Worm (Caenorhabditis elegans): Measurements from ENCODE around the gene tag-131.

Gene tag-131

DNA sequence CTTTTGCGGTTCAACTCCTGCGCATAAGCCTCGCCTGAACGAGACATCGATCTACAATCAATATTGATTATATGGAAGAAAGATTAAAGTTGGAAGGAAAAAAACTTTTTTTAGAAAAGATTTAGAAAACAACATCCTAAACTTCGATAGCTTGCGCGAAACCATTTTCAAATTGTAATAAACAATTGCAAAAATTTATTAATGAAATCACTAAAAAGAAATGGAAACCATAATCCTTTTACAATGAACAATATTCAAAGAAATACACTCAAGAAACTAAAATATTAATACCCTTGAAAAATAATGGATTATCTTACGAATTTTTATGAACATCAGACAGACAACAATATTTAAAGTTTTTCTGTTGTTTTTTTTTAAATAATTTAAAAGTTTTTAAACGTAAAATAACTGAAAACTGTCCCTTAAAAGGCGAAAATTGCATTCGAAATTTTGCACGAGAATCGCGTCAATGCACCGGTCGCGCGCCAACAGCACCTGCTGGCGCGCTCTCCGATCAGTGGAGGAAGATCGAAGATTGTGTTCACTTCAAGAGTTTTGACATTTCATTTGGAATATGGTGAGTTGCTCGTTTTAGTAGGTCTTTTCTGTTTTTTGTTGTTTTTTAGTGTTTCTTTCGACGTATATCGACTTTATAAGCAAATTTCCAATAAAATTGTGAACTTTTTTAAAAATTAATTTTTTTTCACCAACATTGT, 48.1 kb upstream of the tag-131 start, which contains the start of the genes sftb-1 and R10E4.1 (continued):
- TF ChIP-seq unc-62 (GFP tag; optimal IDR thresholded peaks at IDR 0.05 in 1 of 2) (peak in 1 of 2 experiments; percentile 73), unc-62 (tag; optimal IDR thresholded peaks at IDR 0.05) (no peak), set-16 (GFP tag; IDR thresholded peaks at IDR 0.05) (0 out of 2 replicates have a peak, but pooled peaks have one; percentile 17), daf-16 (GFP tag; optimal IDR thresholded peaks at IDR 0.05) (peak in 1 of 2 experiments; percentile 20), daf-16 (tag; optimal IDR thresholded peaks at IDR 0.05) (no peak), mdl-1 (tag; optimal IDR thresholded peaks at IDR 0.05) (peak in 1 of 2 experiments; percentile 20), madf-5 (GFP tag; IDR thresholded peaks at IDR 0.05) (no peak), spr-3 (GFP tag; optimal IDR thresholded peaks at IDR 0.05) (no peak), F37D6.2 (tag; optimal IDR thresholded peaks at IDR 0.05) (peak; percentile 15), Y48G9A.11 (GFP tag; IDR thresholded peaks at IDR 0.05) (no peak), zfp-2 (tag; optimal IDR thresholded peaks at IDR 0.05) (no peak), hlh-11 (tag; optimal IDR thresholded peaks at IDR 0.05) (peak; percentile 67), egl-27 (tag; optimal IDR thresholded peaks at IDR 0.05) (no peak), nhr-102 (tag; optimal IDR thresholded peaks at IDR 0.05) (peak; percentile 45), tag-97 (GFP tag; IDR thresholded peaks at IDR 0.05) (no peak), sdz-12 (GFP tag; optimal IDR thresholded peaks at IDR 0.05) (no peak), vab-7 (GFP tag; IDR thresholded peaks at IDR 0.05) (no peak), unc-130 (GFP tag; optimal IDR thresholded peaks at IDR 0.05) (no peak), nhr-77 (tag; optimal IDR thresholded peaks at IDR 0.05) (peak; percentile 3), lsy-2 (tag; optimal IDR thresholded peaks at IDR 0.05) (peak in 1 of 2 experiments; percentile 81), R02D3.7 (tag; optimal IDR thresholded peaks at IDR 0.05) (no peak), duxl-1 (tag; optimal IDR thresholded peaks at IDR 0.05; ENCODE audit: poor library complexity) (peak; percentile 23), lin-15B (tag; optimal IDR thresholded peaks at IDR 0.05) (no peak), dve-1 (tag; optimal IDR thresholded peaks at IDR 0.05; ENCODE audit: insufficient read depth) (peak; percentile 71), lin-38 (GFP tag; IDR thresholded peaks at IDR 0.05) (peak; percentile 67), dmd-6 (GFP tag; IDR thresholded peaks at IDR 0.05) (peak; percentile 59), nhr-11 (tag; optimal IDR thresholded peaks at IDR 0.05) (peak; percentile 20), nhr-6 (tag; optimal IDR thresholded peaks at IDR 0.05) (peak; percentile 55)

DNA sequence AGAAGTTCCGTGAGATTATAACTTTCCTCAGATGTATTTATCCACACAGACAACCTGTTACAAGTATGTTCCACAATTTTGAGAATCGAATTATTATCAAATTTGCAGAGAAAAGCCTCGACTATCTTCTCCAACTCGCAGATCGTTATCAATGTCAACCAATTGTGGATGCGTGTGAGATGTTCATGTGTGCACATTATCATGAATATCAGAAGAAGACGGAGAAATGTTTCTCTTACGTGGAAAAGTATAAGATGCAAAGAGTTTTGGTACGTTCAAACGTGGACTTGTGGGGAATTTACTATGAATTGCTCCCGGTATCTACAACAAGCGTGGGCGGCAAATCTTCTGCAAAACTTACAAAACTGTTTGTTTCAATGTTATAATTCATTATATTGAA, 46.4 kb upstream of the tag-131 start:
- TF ChIP-seq sdz-12 (GFP tag; optimal IDR thresholded peaks at IDR 0.05) = no peak
- no peak for TF ChIP-seq hlh-30 (tag; optimal IDR thresholded peaks at IDR 0.05; ENCODE audit: insufficient read depth)
- TF ChIP-seq nhr-41 (GFP tag; IDR thresholded peaks at IDR 0.05) = no peak
- no peak for TF ChIP-seq F37D6.2 (tag; optimal IDR thresholded peaks at IDR 0.05)
- peak in 1 of 2 experiments; percentile 92 for TF ChIP-seq unc-62 (GFP tag; optimal IDR thresholded peaks at IDR 0.05 in 1 of 2)
- no peak for TF ChIP-seq unc-62 (tag; optimal IDR thresholded peaks at IDR 0.05)
- no peak for TF ChIP-seq ceh-32 (tag; optimal IDR thresholded peaks at IDR 0.05; ENCODE audit: poor library complexity)
- TF ChIP-seq ctbp-1 (GFP tag; IDR thresholded peaks at IDR 0.05) = no peak
- no peak for TF ChIP-seq spr-3 (GFP tag; optimal IDR thresholded peaks at IDR 0.05)
- TF ChIP-seq set-16 (GFP tag; IDR thresholded peaks at IDR 0.05) = no peak

DNA sequence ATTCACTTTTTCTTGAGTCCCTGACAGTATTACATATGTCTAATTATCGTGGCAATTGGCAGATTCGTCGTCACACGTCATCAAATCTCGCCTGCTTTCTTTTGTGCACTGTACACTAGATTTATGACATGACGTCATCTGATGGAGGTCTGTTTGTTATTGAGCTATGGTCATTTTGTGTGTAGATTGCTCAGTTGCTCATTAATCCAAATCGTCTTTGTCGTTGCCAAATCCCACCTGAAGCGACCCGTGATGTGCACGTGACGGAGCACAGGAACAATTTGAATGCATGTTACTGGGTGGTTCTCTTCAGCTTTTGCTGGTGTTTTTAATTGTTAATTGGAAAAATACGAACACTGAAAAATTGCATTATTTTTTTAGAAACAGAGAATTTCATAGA, 44.6 kb upstream of the tag-131 start:
- TF ChIP-seq ceh-62 (tag; optimal IDR thresholded peaks at IDR 0.05) (no peak), ztf-7 (tag; optimal IDR thresholded peaks at IDR 0.05) (no peak), ceh-20 (GFP tag; IDR thresholded peaks at IDR 0.05) (no peak), zfp-3 (GFP tag; conservative IDR thresholded peaks at IDR 0.05) (0 out of 2 replicates have a peak, but pooled peaks have one; percentile 31)
